Worm (Caenorhabditis elegans) whole organism, late embryonic: ENCODE data around the gene nhr-61.
A peak's percentile ranks its signal among the peaks of the same experiment; 100 is the strongest.

ENCODE experiments used
- F13H6.1 ChIP-seq: sonication (generic microtip); optimal IDR thresholded peaks from 2 replicates; lab custom pipeline; 2016; ENCODE audit warnings: missing genetic modification characterization, missing compliant biosample characterization
- K02D7.2 ChIP-seq: sonication (generic microtip); optimal IDR thresholded peaks from 2 replicates; lab custom pipeline; 2017; ENCODE audit warnings: mild to moderate bottlenecking, missing genetic modification characterization, missing compliant biosample characterization
- ahr-1 ChIP-seq: sonication (generic microtip); optimal IDR thresholded peaks from 2 replicates; lab custom pipeline; 2016; ENCODE audit warnings: missing genetic modification characterization, missing compliant biosample characterization
- ceh-14 ChIP-seq: sonication (generic microtip); optimal IDR thresholded peaks from 2 replicates; lab custom pipeline; 2016; ENCODE audit warnings: missing genotype, missing genetic modification characterization, missing compliant biosample characterization
- ceh-18 ChIP-seq: sonication (generic microtip); optimal IDR thresholded peaks from 2 replicates; lab custom pipeline; 2016; ENCODE audit warnings: missing genetic modification characterization, missing compliant biosample characterization
- ceh-19 ChIP-seq: fragments of 200-800 bp; sonication (Bioruptor generic); optimal IDR thresholded peaks from 2 replicates; lab custom pipeline; 2018; ENCODE audit warnings: mild to moderate bottlenecking, missing genetic modification characterization, missing compliant biosample characterization
- ceh-2 ChIP-seq: sonication (generic microtip); optimal IDR thresholded peaks from 2 replicates; lab custom pipeline; 2016; ENCODE audit warnings: missing genotype, missing genetic modification characterization, missing compliant biosample characterization
- ceh-22 ChIP-seq: sonication (generic microtip); optimal IDR thresholded peaks from 2 replicates; lab custom pipeline; 2017; ENCODE audit warnings: missing biosample characterization, missing genetic modification characterization
- ceh-24 ChIP-seq: sonication (generic microtip); optimal IDR thresholded peaks from 2 replicates; lab custom pipeline; 2016; ENCODE audit warnings: mild to moderate bottlenecking, missing genetic modification characterization, missing compliant biosample characterization
- ceh-31 ChIP-seq: sonication (generic microtip); optimal IDR thresholded peaks from 2 replicates; lab custom pipeline; 2016; ENCODE audit warnings: missing genetic modification characterization, missing compliant biosample characterization
- ceh-34 ChIP-seq: sonication (generic microtip); optimal IDR thresholded peaks from 2 replicates; lab custom pipeline; 2016; ENCODE audit warnings: mild to moderate bottlenecking, missing genetic modification characterization, missing compliant biosample characterization
- ceh-48 ChIP-seq: sonication (generic microtip); optimal IDR thresholded peaks from 2 replicates; lab custom pipeline; 2016; ENCODE audit warnings: missing genetic modification characterization, inconsistent platforms, missing compliant biosample characterization
- ceh-6 ChIP-seq: fragments of 200-800 bp; sonication (Bioruptor generic); optimal IDR thresholded peaks from 2 replicates; lab custom pipeline; 2018; ENCODE audit warnings: mild to moderate bottlenecking, missing genetic modification characterization, missing compliant biosample characterization
- ceh-9 ChIP-seq: sonication (generic microtip); optimal IDR thresholded peaks from 2 replicates; lab custom pipeline; 2016; ENCODE audit warnings: mild to moderate bottlenecking, missing genetic modification characterization, inconsistent platforms, missing compliant biosample characterization
- dmd-4 ChIP-seq: sonication (generic microtip); optimal IDR thresholded peaks from 2 replicates; lab custom pipeline; 2016; ENCODE audit warnings: borderline replicate concordance, missing genetic modification characterization, missing compliant biosample characterization
- dve-1 ChIP-seq: sonication (generic microtip); optimal IDR thresholded peaks from 2 replicates; lab custom pipeline; 2017; ENCODE audit warnings: antibody characterized with exemption, mild to moderate bottlenecking, missing genetic modification characterization, missing compliant biosample characterization
- elt-2 ChIP-seq: sonication (generic microtip); optimal IDR thresholded peaks from 2 replicates; lab custom pipeline; 2016; ENCODE audit warnings: missing genetic modification reagents, missing genetic modification characterization, missing compliant biosample characterization
- elt-4 ChIP-seq: sonication (generic microtip); optimal IDR thresholded peaks from 2 replicates; lab custom pipeline; 2016; ENCODE audit warnings: missing genetic modification characterization, missing compliant biosample characterization
- ets-4 ChIP-seq: sonication (generic microtip); optimal IDR thresholded peaks from 2 replicates; lab custom pipeline; 2016; ENCODE audit warnings: missing genetic modification characterization, missing compliant biosample characterization
- eyg-1 ChIP-seq: sonication (generic microtip); optimal IDR thresholded peaks from 2 replicates; lab custom pipeline; 2016; ENCODE audit warnings: missing genotype, missing genetic modification characterization, missing compliant biosample characterization
- fkh-6 ChIP-seq: sonication (generic microtip); optimal IDR thresholded peaks from 2 replicates; lab custom pipeline; 2016; ENCODE audit warnings: missing genetic modification characterization, missing compliant biosample characterization
- hlh-13 ChIP-seq: fragments of 200-800 bp; sonication (Bioruptor generic); optimal IDR thresholded peaks from 2 replicates; lab custom pipeline; 2018; ENCODE audit warnings: mild to moderate bottlenecking, missing genetic modification characterization, missing compliant biosample characterization
- hlh-15 ChIP-seq: sonication (generic microtip); optimal IDR thresholded peaks from 2 replicates; lab custom pipeline; 2016; ENCODE audit warnings: missing genetic modification characterization, missing compliant biosample characterization
- hlh-6 ChIP-seq: sonication (generic microtip); optimal IDR thresholded peaks from 2 replicates; lab custom pipeline; 2016; ENCODE audit warnings: missing genotype, missing genetic modification characterization, missing compliant biosample characterization
- madf-2 ChIP-seq: sonication (generic microtip); optimal IDR thresholded peaks from 2 replicates; lab custom pipeline; 2017; ENCODE audit warnings: missing genetic modification characterization, missing compliant biosample characterization
- nfya-1 ChIP-seq: sonication (generic microtip); optimal IDR thresholded peaks from 2 replicates; lab custom pipeline; 2017; ENCODE audit warnings: missing genetic modification characterization, mild to moderate bottlenecking, missing compliant biosample characterization, antibody characterized with exemption, moderate library complexity
- nhr-11 ChIP-seq: fragments of 150-350 bp; optimal IDR thresholded peaks from 2 replicates; lab custom pipeline; 2014; ENCODE audit warnings: missing biosample characterization, missing genetic modification characterization
- pag-3 ChIP-seq: sonication (generic microtip); optimal IDR thresholded peaks from 2 replicates; lab custom pipeline; 2016; ENCODE audit warnings: missing compliant biosample characterization, missing genetic modification characterization, borderline replicate concordance
- pat-9 ChIP-seq: fragments of 200-800 bp; sonication (Bioruptor generic); optimal IDR thresholded peaks from 2 replicates; lab custom pipeline; 2018; ENCODE audit warnings: mild to moderate bottlenecking, missing genetic modification characterization, moderate library complexity, missing compliant biosample characterization
- pax-1 ChIP-seq: fragments of 150-350 bp; optimal IDR thresholded peaks from 2 replicates; lab custom pipeline; 2014; ENCODE audit warnings: missing biosample characterization, missing genetic modification characterization
- pha-2 ChIP-seq: sonication (generic microtip); optimal IDR thresholded peaks from 2 replicates; lab custom pipeline; 2017; ENCODE audit warnings: mild to moderate bottlenecking, missing genetic modification characterization, missing compliant biosample characterization
- pqm-1 ChIP-seq: sonication (generic microtip); optimal IDR thresholded peaks from 2 replicates; lab custom pipeline; 2016; ENCODE audit warnings: missing genetic modification characterization, missing compliant biosample characterization
- pros-1 ChIP-seq: fragments of 150-350 bp; optimal IDR thresholded peaks from 2 replicates; lab custom pipeline; 2014; ENCODE audit warnings: missing biosample characterization, missing genetic modification reagents, missing genetic modification characterization
- ref-2 ChIP-seq: sonication (generic microtip); optimal IDR thresholded peaks from 2 replicates; lab custom pipeline; 2016; ENCODE audit warnings: missing genetic modification characterization, missing compliant biosample characterization
- rnt-1 ChIP-seq: sonication (generic microtip); optimal IDR thresholded peaks from 2 replicates; lab custom pipeline; 2016; ENCODE audit warnings: missing genetic modification characterization, missing compliant biosample characterization
- sox-4 ChIP-seq: sonication (generic microtip); optimal IDR thresholded peaks from 2 replicates; lab custom pipeline; 2017; ENCODE audit warnings: mild to moderate bottlenecking, missing genetic modification characterization, inconsistent platforms, missing compliant biosample characterization
- tbx-2 ChIP-seq: sonication (generic microtip); optimal IDR thresholded peaks from 2 replicates; lab custom pipeline; 2016; ENCODE audit warnings: missing genetic modification characterization, missing compliant biosample characterization
- unc-3 ChIP-seq, 2 experiments: fragments of 200-800 bp in 1 of 2; sonication (Bioruptor generic) in 1 of 2; sonication (generic microtip) in 1 of 2; conservative IDR thresholded peaks in 1 of 2; optimal IDR thresholded peaks in 1 of 2; 2 replicates each; pipeline versions ENCODE4 v1.3.6 to Lab custom; 2016 to 2022; ENCODE audit warnings: missing compliant biosample characterization in 2 of 2, missing genetic modification characterization in 2 of 2, missing genetic modification reagents in 1 of 2
- unc-55 ChIP-seq: sonication (generic microtip); optimal IDR thresholded peaks from 2 replicates; lab custom pipeline; 2017; ENCODE audit warnings: missing biosample characterization, missing genetic modification reagents, missing genetic modification characterization
- unc-86 ChIP-seq: sonication (generic microtip); optimal IDR thresholded peaks from 2 replicates; lab custom pipeline; 2016; ENCODE audit warnings: missing genetic modification characterization, missing compliant biosample characterization
- zip-5 ChIP-seq: sonication (generic microtip); optimal IDR thresholded peaks from 2 replicates; lab custom pipeline; 2016; ENCODE audit warnings: missing genetic modification characterization, missing compliant biosample characterization
- ztf-16 ChIP-seq: sonication (generic microtip); optimal IDR thresholded peaks from 2 replicates; lab custom pipeline; 2017; ENCODE audit warnings: missing genetic modification characterization, missing compliant biosample characterization

Gene nhr-61

DNA sequence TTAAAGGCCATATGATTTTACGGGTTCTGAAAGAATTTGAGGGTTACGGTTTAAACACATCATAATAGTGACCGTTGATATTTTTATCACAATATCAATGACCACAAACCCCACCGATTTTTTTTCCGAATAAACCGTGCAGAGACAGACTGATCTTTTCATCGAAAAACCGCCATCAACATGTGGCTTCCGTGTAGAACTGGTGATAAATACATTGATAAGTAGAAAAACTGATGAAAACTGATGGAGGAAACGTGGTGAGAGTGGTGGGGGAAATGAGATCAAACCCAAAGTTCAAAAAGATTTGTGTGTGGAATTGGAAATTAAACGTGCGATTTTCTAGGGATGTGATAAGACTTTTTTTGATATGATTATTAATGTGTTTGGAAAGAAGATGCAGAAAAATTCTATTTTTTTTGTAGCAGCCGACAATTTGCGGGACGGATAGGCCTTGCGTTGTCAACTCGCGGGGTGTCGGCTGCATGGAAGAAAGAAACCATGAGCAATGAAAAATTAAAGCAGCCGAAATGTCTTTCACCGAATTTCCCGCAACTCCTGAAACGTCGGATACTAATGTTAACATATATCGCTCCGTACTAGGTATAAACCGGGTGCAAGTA, 20.4 kb upstream of the nhr-61 start:
- no peak for TF ChIP-seq pag-3 (tag; lab: Kevin White, UChicago)
- no peak for TF ChIP-seq ztf-16
- no peak for TF ChIP-seq unc-55 (GFP tag; lab: Kevin White, UChicago)
- TF ChIP-seq pha-2 (tag; lab: Kevin White, UChicago) = no peak
- TF ChIP-seq ets-4 (tag; lab: Kevin White, UChicago) = no peak
- no peak for TF ChIP-seq tbx-2 (tag; lab: Kevin White, UChicago)
- no peak for TF ChIP-seq sox-4
- no peak for TF ChIP-seq rnt-1
- no peak for TF ChIP-seq pros-1 (tag; lab: Kevin White, UChicago)
- TF ChIP-seq ceh-14 (tag; lab: Kevin White, UChicago) = no peak
- no peak for TF ChIP-seq ceh-34 (tag; lab: Kevin White, UChicago)
- TF ChIP-seq nfya-1 (tag; lab: Kevin White, UChicago) = no peak
- no peak for TF ChIP-seq ceh-18
- no peak for TF ChIP-seq F13H6.1 (tag; lab: Kevin White, UChicago)

DNA sequence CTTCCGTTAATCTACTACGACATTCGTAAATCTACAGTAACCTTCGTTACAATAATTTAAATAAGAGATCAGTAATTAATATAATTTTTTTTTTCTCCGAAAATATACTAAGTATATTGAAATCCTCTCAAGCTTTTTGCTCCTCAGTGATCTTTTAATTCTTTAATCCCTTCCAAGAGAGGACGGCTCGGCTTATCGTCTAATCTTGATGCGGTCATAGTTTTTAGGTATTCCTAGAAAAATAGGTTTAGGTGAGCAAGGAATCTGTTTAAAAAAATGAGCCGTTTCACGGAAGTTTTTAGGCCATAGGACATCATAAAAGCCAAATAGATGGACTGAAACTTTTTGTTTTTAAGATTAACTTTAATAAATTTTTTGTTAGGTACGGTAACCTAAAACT, 13.7 kb upstream of the nhr-61 start:
- TF ChIP-seq ceh-48 = no peak
- TF ChIP-seq ahr-1 (tag; lab: Kevin White, UChicago) = no peak
- no peak for TF ChIP-seq ceh-14 (tag; lab: Kevin White, UChicago)
- no peak for TF ChIP-seq pat-9 (tag; lab: Kevin White, UChicago)
- no peak for TF ChIP-seq nhr-11 (tag; lab: Kevin White, UChicago)

DNA sequence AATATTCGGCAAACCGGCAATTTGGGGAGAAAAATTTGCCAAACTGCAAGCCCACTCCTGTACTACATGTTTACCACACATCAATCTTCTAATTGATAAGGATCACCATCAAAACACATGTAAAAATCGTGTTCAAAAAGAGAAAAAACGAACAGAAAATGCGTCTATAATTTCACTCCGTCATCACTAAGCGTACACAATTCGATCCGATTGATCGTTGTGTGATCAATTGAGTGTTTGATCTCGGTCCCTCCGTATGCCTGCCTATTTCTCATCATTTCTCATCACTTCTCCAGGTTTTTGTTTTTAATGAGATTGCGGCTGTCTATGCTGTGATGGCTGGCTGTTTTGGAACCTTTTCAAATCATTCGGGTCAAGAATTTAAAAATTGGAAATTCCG, 7.1 kb upstream of the nhr-61 start:
- TF ChIP-seq fkh-6 (tag; lab: Kevin White, UChicago) = no peak
- no peak for TF ChIP-seq eyg-1 (tag; lab: Kevin White, UChicago)
- no peak for TF ChIP-seq ceh-19
- peak; percentile 22 for TF ChIP-seq unc-55 (GFP tag; lab: Kevin White, UChicago)
- no peak for TF ChIP-seq unc-86 (tag; lab: Kevin White, UChicago)

DNA sequence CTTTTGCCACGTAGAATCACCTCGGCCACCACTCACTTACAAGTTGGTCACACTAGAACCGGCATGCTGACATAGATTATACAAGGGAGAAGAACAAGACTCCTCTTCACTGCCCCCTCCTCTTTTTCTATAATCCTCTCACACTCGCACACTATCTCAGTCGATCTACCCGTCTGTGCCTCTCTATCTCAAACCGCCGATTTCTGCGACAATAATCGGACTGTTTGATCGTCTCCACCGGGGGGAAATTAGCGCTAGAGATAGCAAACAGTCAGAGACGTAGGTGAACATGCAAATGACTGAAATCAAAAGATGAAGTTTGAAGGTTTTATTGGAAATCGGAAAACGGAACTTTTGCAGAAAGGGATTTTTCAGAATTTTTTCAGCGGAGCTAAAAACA, 4.1 kb upstream of the nhr-61 start:
- TF ChIP-seq elt-4 (tag; lab: Kevin White, UChicago) (no peak), unc-3 (GFP tag; conservative IDR thresholded peaks at IDR 0.05; lab: Robert Waterston, UW) (no peak), unc-3 (tag; optimal IDR thresholded peaks at IDR 0.05; lab: Kevin White, UChicago) (no peak), madf-2 (tag; lab: Kevin White, UChicago) (no peak), ceh-18 (peak; percentile 18), dve-1 (peak; percentile 78), tbx-2 (tag; lab: Kevin White, UChicago) (peak; percentile 55), pax-1 (tag; lab: Kevin White, UChicago) (peak; percentile 49), ceh-31 (tag; lab: Kevin White, UChicago) (peak; percentile 54), pag-3 (tag; lab: Kevin White, UChicago) (no peak), pros-1 (tag; lab: Kevin White, UChicago) (peak; percentile 23), elt-2 (tag; lab: Kevin White, UChicago) (peak; percentile 54), ref-2 (tag; lab: Kevin White, UChicago) (peak; percentile 60), ceh-2 (tag; lab: Kevin White, UChicago) (peak; percentile 22), rnt-1 (peak; percentile 60), hlh-6 (tag; lab: Kevin White, UChicago) (no peak), ceh-9 (tag; lab: Kevin White, UChicago) (no peak), pha-2 (tag; lab: Kevin White, UChicago) (peak; percentile 46), nfya-1 (tag; lab: Kevin White, UChicago) (peak; percentile 23)

DNA sequence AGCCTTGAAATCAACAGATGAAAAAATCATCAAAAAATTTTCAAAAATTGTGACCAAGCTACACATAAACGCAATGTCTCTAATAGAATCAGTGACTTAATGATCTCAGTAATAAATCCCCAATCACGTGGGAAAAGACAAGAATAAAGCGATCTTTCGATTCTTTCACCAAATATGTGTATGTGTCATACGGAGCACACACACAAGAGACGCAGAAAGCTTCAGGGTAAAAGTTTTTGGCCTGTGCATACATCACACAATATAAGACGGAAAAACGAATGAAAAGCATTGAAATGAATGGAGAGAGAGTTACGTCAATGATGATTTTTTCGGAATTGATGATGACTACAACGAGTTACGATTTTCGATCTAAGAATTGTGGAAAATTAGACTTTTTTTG, 2.1 kb upstream of the nhr-61 start:
- TF ChIP-seq hlh-13 (no peak), ztf-16 (no peak), zip-5 (no peak), unc-3 (GFP tag; conservative IDR thresholded peaks at IDR 0.05; lab: Robert Waterston, UW) (no peak), unc-3 (tag; optimal IDR thresholded peaks at IDR 0.05; lab: Kevin White, UChicago) (no peak), hlh-6 (tag; lab: Kevin White, UChicago) (no peak), ahr-1 (tag; lab: Kevin White, UChicago) (no peak), ceh-31 (tag; lab: Kevin White, UChicago) (no peak), hlh-15 (tag; lab: Kevin White, UChicago) (no peak), ceh-22 (tag; lab: Kevin White, UChicago) (no peak), pros-1 (tag; lab: Kevin White, UChicago) (no peak), ceh-24 (tag; lab: Kevin White, UChicago) (no peak), F13H6.1 (tag; lab: Kevin White, UChicago) (no peak), ceh-6 (GFP tag; lab: Kevin White, UChicago) (no peak), pqm-1 (tag; lab: Kevin White, UChicago) (no peak), dmd-4 (tag; lab: Kevin White, UChicago) (no peak), nhr-11 (tag; lab: Kevin White, UChicago) (no peak), K02D7.2 (tag; lab: Kevin White, UChicago) (no peak), ceh-34 (tag; lab: Kevin White, UChicago) (no peak)
